Worm (Caenorhabditis elegans) whole organism, L4 larva: ENCODE data around the gene evl-14.

Experiments used
- R02D3.7 ChIP-seq: fragments of 150-350 bp; sonication (generic microtip); optimal IDR thresholded peaks from 3 replicates; lab custom pipeline; 2014; ENCODE audit warnings: missing biosample characterization, missing genetic modification characterization
- Y48G9A.11 ChIP-seq: fragments of 200-800 bp; sonication (Bioruptor generic); IDR thresholded peaks from 2 replicates; pipeline ENCODE4 v1.3.6; 2022; ENCODE audit warnings: missing genetic modification reagents, missing genetic modification characterization, missing compliant biosample characterization
- ceh-62 ChIP-seq: sonication (generic microtip); optimal IDR thresholded peaks from 2 replicates; lab custom pipeline; 2017; ENCODE audit warnings: missing biosample characterization, missing genetic modification characterization
- daf-8 ChIP-seq: fragments of 200-800 bp; sonication (Bioruptor generic); IDR thresholded peaks from 2 replicates; pipeline ENCODE4 v1.3.6; 2022; ENCODE audit warnings: missing genetic modification characterization, missing compliant biosample characterization
- dmd-8 ChIP-seq: fragments of 200-800 bp; sonication (Bioruptor generic); IDR thresholded peaks from 2 replicates; pipeline ENCODE4 v1.3.6; 2022; ENCODE audit warnings: missing genetic modification characterization, missing compliant biosample characterization
- dve-1 ChIP-seq: sonication (generic microtip); optimal IDR thresholded peaks from 2 replicates; lab custom pipeline; 2017; ENCODE audit warnings: antibody characterized with exemption, mild to moderate bottlenecking, missing genetic modification characterization, missing compliant biosample characterization; ENCODE audit not compliant: insufficient read depth
- egl-27 ChIP-seq: sonication (generic microtip); optimal IDR thresholded peaks from 3 replicates; lab custom pipeline; 2017; ENCODE audit warnings: missing biosample characterization, missing genetic modification reagents, missing genetic modification characterization
- lin-15B ChIP-seq: fragments of 150-350 bp; sonication (generic microtip); optimal IDR thresholded peaks from 3 replicates; lab custom pipeline; 2014; ENCODE audit warnings: missing biosample characterization, missing genetic modification characterization
- mxl-2 ChIP-seq: fragments of 200-800 bp; sonication (Bioruptor generic); conservative IDR thresholded peaks from 2 replicates; pipeline ENCODE4 v1.3.6; 2022; ENCODE audit warnings: missing genetic modification reagents, missing genetic modification characterization, missing compliant biosample characterization
- nhr-11 ChIP-seq: fragments of 150-350 bp; optimal IDR thresholded peaks from 2 replicates; lab custom pipeline; 2014; ENCODE audit warnings: missing biosample characterization, missing genetic modification characterization
- nhr-42 ChIP-seq: fragments of 200-800 bp; sonication (Bioruptor generic); IDR thresholded peaks from 2 replicates; pipeline ENCODE4 v1.3.6; 2022; ENCODE audit warnings: missing genetic modification characterization, missing compliant biosample characterization
- nhr-77 ChIP-seq: fragments of 150-350 bp; optimal IDR thresholded peaks from 2 replicates; lab custom pipeline; 2014; ENCODE audit warnings: missing biosample characterization, missing genetic modification characterization
- php-3 ChIP-seq: fragments of 200-800 bp; sonication (Bioruptor generic); IDR thresholded peaks from 2 replicates; pipeline ENCODE4 v1.3.6; 2022; ENCODE audit warnings: missing genetic modification reagents, missing genetic modification characterization, missing compliant biosample characterization
- skn-1 ChIP-seq: fragments of 150-350 bp; optimal IDR thresholded peaks from 2 replicates; lab custom pipeline; 2014; ENCODE audit warnings: missing biosample characterization, missing genetic modification characterization

DNA sequence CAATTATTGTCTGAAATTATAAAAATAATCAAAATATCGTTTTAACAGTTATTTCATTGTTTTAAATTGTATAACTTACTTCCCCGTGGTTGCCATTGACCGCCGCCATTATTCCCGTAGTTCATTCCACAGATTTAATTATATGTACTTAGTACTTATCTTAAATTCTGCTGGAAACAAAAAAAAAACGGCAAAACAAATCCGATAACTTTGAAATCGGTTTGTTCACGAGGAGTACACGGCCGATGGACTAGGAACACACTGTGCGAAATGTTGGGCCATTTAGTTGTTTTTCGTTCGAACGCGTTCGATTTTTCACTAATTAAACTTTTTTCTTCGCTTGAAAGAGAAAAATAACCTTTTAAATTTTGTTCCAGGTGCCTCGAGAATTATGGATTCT is 30.1 kb upstream of the evl-14 start, which contains the start of the genes B0285.3 and lcmt-1:
- TF ChIP-seq ceh-62 (tag; lab: Kevin White, UChicago) (no peak), nhr-11 (no peak), lin-15B (tag; lab: Kevin White, UChicago) (no peak), nhr-42 (GFP tag; lab: Robert Waterston, UW) (no peak), egl-27 (tag; lab: Kevin White, UChicago) (no peak), nhr-77 (tag; lab: Kevin White, UChicago) (no peak), daf-8 (GFP tag; lab: Robert Waterston, UW) (no peak), Y48G9A.11 (no peak), R02D3.7 (no peak), dmd-8 (GFP tag; lab: Robert Waterston, UW) (no peak), dve-1 (tag; lab: Kevin White, UChicago) (no peak), php-3 (GFP tag; lab: Robert Waterston, UW) (no peak), skn-1 (tag; lab: Kevin White, UChicago) (no peak), mxl-2 (GFP tag; lab: Robert Waterston, UW) (no peak)
